Fruit fly (Drosophila melanogaster) whole organism, embryonic: ENCODE data around the gene CG11698.

ENCODE experiments used
- CG10147 ChIP-seq: fragments of 200-800 bp; sonication (Bioruptor generic); optimal IDR thresholded peaks from 2 replicates; lab custom pipeline; 2019; ENCODE audit warnings: missing biosample characterization, mild to moderate bottlenecking, missing genetic modification characterization, moderate library complexity
- CG10543 ChIP-seq: fragments of 200-800 bp; sonication (Bioruptor generic); optimal IDR thresholded peaks from 3 replicates; lab custom pipeline; 2017; ENCODE audit warnings: missing biosample characterization, mild to moderate bottlenecking, missing genetic modification characterization, moderate library complexity
- CG10565 ChIP-seq: fragments of 200-800 bp; sonication (Bioruptor generic); optimal IDR thresholded peaks from 3 replicates; lab custom pipeline; 2016; ENCODE audit warnings: missing biosample characterization, mild to moderate bottlenecking, missing genetic modification characterization
- CG11085 ChIP-seq: fragments of 200-800 bp; sonication (Bioruptor generic); IDR thresholded peaks from 2 replicates; pipeline ENCODE4 v1.3.6; 2022; ENCODE audit warnings: missing biosample characterization, missing genetic modification characterization
- CG11398 ChIP-seq: fragments of 200-800 bp; sonication (Bioruptor generic); optimal IDR thresholded peaks from 2 replicates; lab custom pipeline; 2016; ENCODE audit warnings: missing biosample characterization, missing genetic modification characterization
- CG11723 ChIP-seq: fragments of 200-800 bp; sonication (Bioruptor generic); optimal IDR thresholded peaks from 2 replicates; lab custom pipeline; 2017; ENCODE audit warnings: missing biosample characterization, mild to moderate bottlenecking, missing genetic modification characterization
- CG12299 ChIP-seq: fragments of 200-800 bp; sonication (Bioruptor generic); optimal IDR thresholded peaks from 2 replicates; lab custom pipeline; 2018; ENCODE audit warnings: missing biosample characterization, mild to moderate bottlenecking, missing genetic modification characterization
- CG12769 ChIP-seq: fragments of 200-800 bp; sonication (Bioruptor generic); optimal IDR thresholded peaks from 2 replicates; lab custom pipeline; 2019; ENCODE audit warnings: missing biosample characterization, mild to moderate bottlenecking, missing genetic modification characterization, moderate library complexity
- CG1602 ChIP-seq: fragments of 200-800 bp; sonication (Bioruptor generic); optimal IDR thresholded peaks from 3 replicates; lab custom pipeline; 2016; ENCODE audit warnings: missing biosample characterization, missing genetic modification characterization
- CG17568 ChIP-seq: fragments of 200-800 bp; sonication (Bioruptor generic); optimal IDR thresholded peaks from 2 replicates; lab custom pipeline; 2018; ENCODE audit warnings: missing biosample characterization, mild to moderate bottlenecking, missing genetic modification characterization, moderate library complexity
- CG17829 ChIP-seq: fragments of 200-800 bp; optimal IDR thresholded peaks from 2 replicates; lab custom pipeline; 2019; ENCODE audit warnings: missing biosample characterization, mild to moderate bottlenecking, missing genetic modification characterization, moderate library complexity
- CG3065 ChIP-seq: fragments of 200-800 bp; sonication (Bioruptor generic); optimal IDR thresholded peaks from 2 replicates; lab custom pipeline; 2016; ENCODE audit warnings: missing biosample characterization, missing genetic modification characterization
- CG31365 ChIP-seq: fragments of 200-800 bp; sonication (Bioruptor generic); optimal IDR thresholded peaks from 2 replicates; lab custom pipeline; 2018; ENCODE audit warnings: missing biosample characterization, mild to moderate bottlenecking, missing genetic modification characterization
- CG32767 ChIP-seq: fragments of 200-800 bp; sonication (Bioruptor generic); IDR thresholded peaks from 2 replicates; pipeline ENCODE4 v1.3.6; 2022; ENCODE audit warnings: missing biosample characterization, missing genetic modification characterization
- CG33213 ChIP-seq: fragments of 200-800 bp; sonication (Bioruptor generic); optimal IDR thresholded peaks from 3 replicates; lab custom pipeline; 2016; ENCODE audit warnings: missing biosample characterization, missing genetic modification characterization
- CG34422 ChIP-seq: fragments of 200-800 bp; sonication (Bioruptor generic); IDR thresholded peaks from 3 replicates; pipeline ENCODE4 v1.3.6; 2022; ENCODE audit warnings: missing biosample characterization, missing genetic modification characterization
- CG4854 ChIP-seq: fragments of 200-800 bp; sonication (Bioruptor generic); optimal IDR thresholded peaks from 2 replicates; lab custom pipeline; 2016; ENCODE audit warnings: missing biosample characterization, missing genetic modification characterization, inconsistent platforms
- CG9609 ChIP-seq: fragments of 200-800 bp; sonication (Bioruptor generic); optimal IDR thresholded peaks from 3 replicates; lab custom pipeline; 2016; ENCODE audit warnings: missing biosample characterization, missing genetic modification characterization
- CG9727 ChIP-seq: fragments of 200-800 bp; sonication (Bioruptor generic); optimal IDR thresholded peaks from 3 replicates; lab custom pipeline; 2017; ENCODE audit warnings: missing biosample characterization, mild to moderate bottlenecking, missing genetic modification characterization
- CHES-1-like ChIP-seq: fragments of 200-800 bp; sonication (Bioruptor generic); optimal IDR thresholded peaks from 2 replicates; lab custom pipeline; 2016; ENCODE audit warnings: missing biosample characterization, missing genetic modification characterization
- CoRest ChIP-seq: fragments of 200-800 bp; sonication (Bioruptor generic); optimal IDR thresholded peaks from 3 replicates; lab custom pipeline; 2018; ENCODE audit warnings: missing biosample characterization, mild to moderate bottlenecking, missing genetic modification characterization, moderate library complexity
- D ChIP-seq, 2 experiments: fragments of 200-800 bp in 1 of 2; fragments of >200 bp in 1 of 2; sonication (Bioruptor generic) in 1 of 2; optimal IDR thresholded peaks; 2 replicates in 1 of 2; 3 replicates in 1 of 2; lab custom pipeline; 2017; ENCODE audit warnings: mild to moderate bottlenecking in 1 of 2, missing biosample characterization in 1 of 2, missing genetic modification characterization in 1 of 2, missing genetic modification reagents in 1 of 2
- D19A ChIP-seq: fragments of 200-800 bp; optimal IDR thresholded peaks from 3 replicates; lab custom pipeline; 2019; ENCODE audit warnings: missing biosample characterization, mild to moderate bottlenecking, missing genetic modification characterization, moderate library complexity
- Dad ChIP-seq: fragments of 200-800 bp; sonication (Bioruptor generic); optimal IDR thresholded peaks from 3 replicates; lab custom pipeline; 2016; ENCODE audit warnings: missing biosample characterization, missing genetic modification characterization
- ERR ChIP-seq: fragments of 200-800 bp; sonication (Bioruptor generic); optimal IDR thresholded peaks from 2 replicates; lab custom pipeline; 2016; ENCODE audit warnings: missing biosample characterization, missing genetic modification characterization
- Fer2 ChIP-seq: fragments of 200-800 bp; sonication (Bioruptor generic); optimal IDR thresholded peaks from 2 replicates; lab custom pipeline; 2018; ENCODE audit warnings: missing biosample characterization, mild to moderate bottlenecking, missing genetic modification characterization, moderate library complexity
- Gsc ChIP-seq: fragments of 200-800 bp; sonication (Bioruptor generic); IDR thresholded peaks from 2 replicates; pipeline ENCODE4 v1.3.6; 2022; ENCODE audit warnings: missing biosample characterization, missing genetic modification characterization
- H2.0 ChIP-seq: fragments of 200-800 bp; sonication (Bioruptor generic); IDR thresholded peaks from 2 replicates; pipeline ENCODE4 v1.3.6; 2022; ENCODE audit warnings: missing biosample characterization, missing genetic modification characterization
- HLH4C ChIP-seq: fragments of 200-800 bp; sonication (Bioruptor generic); IDR thresholded peaks from 3 replicates; pipeline ENCODE4 v1.3.6; 2022; ENCODE audit warnings: missing biosample characterization, missing genetic modification characterization; ENCODE audit not compliant: partially characterized antibody
- HLH54F ChIP-seq: fragments of 200-800 bp; sonication (Bioruptor generic); optimal IDR thresholded peaks from 3 replicates; lab custom pipeline; 2016; ENCODE audit warnings: missing biosample characterization, missing genetic modification characterization
- HmgD ChIP-seq: fragments of 200-800 bp; sonication (Bioruptor generic); optimal IDR thresholded peaks from 3 replicates; lab custom pipeline; 2016; ENCODE audit warnings: missing biosample characterization, missing genetic modification characterization
- Hsf ChIP-seq: fragments of 200-800 bp; sonication (Bioruptor generic); optimal IDR thresholded peaks from 3 replicates; lab custom pipeline; 2016; ENCODE audit warnings: missing biosample characterization, missing genetic modification characterization
- Oli ChIP-seq: fragments of 200-800 bp; sonication (Bioruptor generic); optimal IDR thresholded peaks from 2 replicates; lab custom pipeline; 2018; ENCODE audit warnings: missing biosample characterization, mild to moderate bottlenecking, missing genetic modification characterization, moderate library complexity
- Rfx ChIP-seq: fragments of 200-800 bp; sonication (Bioruptor generic); IDR thresholded peaks from 2 replicates; pipeline ENCODE4 v1.3.6; 2022; ENCODE audit warnings: missing biosample characterization, missing genetic modification characterization
- Sry-β ChIP-seq: fragments of 200-800 bp; sonication (Bioruptor generic); optimal IDR thresholded peaks from 2 replicates; lab custom pipeline; 2018; ENCODE audit warnings: missing biosample characterization, mild to moderate bottlenecking, missing genetic modification characterization, moderate library complexity
- Xrp1 ChIP-seq: fragments of 200-800 bp; sonication (Bioruptor generic); IDR thresholded peaks from 2 replicates; pipeline ENCODE4 v1.3.6; 2022; ENCODE audit warnings: missing biosample characterization, missing genetic modification characterization
- al ChIP-seq: fragments of 200-800 bp; sonication (Bioruptor generic); IDR thresholded peaks from 2 replicates; pipeline ENCODE4 v1.3.6; 2022; ENCODE audit warnings: missing biosample characterization, missing genetic modification characterization
- chm ChIP-seq: fragments of 200-800 bp; sonication (Bioruptor generic); IDR thresholded peaks from 2 replicates; pipeline ENCODE4 v1.3.6; 2022; ENCODE audit warnings: missing biosample characterization, missing genetic modification characterization
- crol ChIP-seq: fragments of 200-800 bp; sonication (Bioruptor generic); IDR thresholded peaks from 2 replicates; pipeline ENCODE4 v1.3.6; 2022; ENCODE audit warnings: missing biosample characterization, missing genetic modification characterization
- fd96Cb ChIP-seq: fragments of 200-800 bp; sonication (Bioruptor generic); optimal IDR thresholded peaks from 2 replicates; lab custom pipeline; 2018; ENCODE audit warnings: missing biosample characterization, mild to moderate bottlenecking, missing genetic modification characterization, moderate library complexity
- gsb ChIP-seq: fragments of 200-800 bp; sonication (Bioruptor generic); IDR thresholded peaks from 2 replicates; pipeline ENCODE4 v1.3.6; 2022; ENCODE audit warnings: missing biosample characterization, missing genetic modification characterization
- hb ChIP-seq: fragments of 200-800 bp; sonication (Bioruptor generic); IDR thresholded peaks from 3 replicates; pipeline ENCODE4 v1.3.6; 2022; ENCODE audit warnings: missing biosample characterization, missing genetic modification characterization; ENCODE audit not compliant: partially characterized antibody
- klu ChIP-seq: fragments of 200-800 bp; sonication (Bioruptor generic); IDR thresholded peaks from 2 replicates; pipeline ENCODE4 v1.3.6; 2022; ENCODE audit warnings: missing biosample characterization, missing genetic modification characterization
- mam ChIP-seq: fragments of 200-800 bp; sonication (Bioruptor generic); optimal IDR thresholded peaks from 3 replicates; lab custom pipeline; 2016; ENCODE audit warnings: missing biosample characterization, missing genetic modification characterization
- pb ChIP-seq: fragments of 200-800 bp; sonication (Bioruptor generic); optimal IDR thresholded peaks from 3 replicates; lab custom pipeline; 2016; ENCODE audit warnings: missing biosample characterization, missing genetic modification characterization
- pfk ChIP-seq: fragments of 200-800 bp; sonication (Bioruptor generic); optimal IDR thresholded peaks from 2 replicates; lab custom pipeline; 2018; ENCODE audit warnings: missing biosample characterization, mild to moderate bottlenecking, missing genetic modification characterization, moderate library complexity
- phol ChIP-seq: fragments of 200-800 bp; sonication (Bioruptor generic); optimal IDR thresholded peaks from 3 replicates; lab custom pipeline; 2018; ENCODE audit warnings: missing biosample characterization, mild to moderate bottlenecking, missing genetic modification characterization, moderate library complexity
- sens ChIP-seq: fragments of 200-800 bp; sonication (Bioruptor generic); peaks from one replicate; lab custom pipeline; 2016; ENCODE audit warnings: missing biosample characterization, missing genetic modification characterization
- sug ChIP-seq: fragments of 200-800 bp; optimal IDR thresholded peaks from 2 replicates; lab custom pipeline; 2019; ENCODE audit warnings: missing biosample characterization, mild to moderate bottlenecking, missing genetic modification characterization, moderate library complexity
- wek ChIP-seq: fragments of 200-800 bp; sonication (Bioruptor generic); optimal IDR thresholded peaks from 3 replicates; lab custom pipeline; 2018; ENCODE audit warnings: missing biosample characterization, mild to moderate bottlenecking, missing genetic modification characterization, moderate library complexity
- zfh2 ChIP-seq: fragments of 200-800 bp; sonication (Bioruptor generic); optimal IDR thresholded peaks from 2 replicates; lab custom pipeline; 2016; ENCODE audit warnings: missing biosample characterization, missing genetic modification characterization

Gene CG11698

DNA sequence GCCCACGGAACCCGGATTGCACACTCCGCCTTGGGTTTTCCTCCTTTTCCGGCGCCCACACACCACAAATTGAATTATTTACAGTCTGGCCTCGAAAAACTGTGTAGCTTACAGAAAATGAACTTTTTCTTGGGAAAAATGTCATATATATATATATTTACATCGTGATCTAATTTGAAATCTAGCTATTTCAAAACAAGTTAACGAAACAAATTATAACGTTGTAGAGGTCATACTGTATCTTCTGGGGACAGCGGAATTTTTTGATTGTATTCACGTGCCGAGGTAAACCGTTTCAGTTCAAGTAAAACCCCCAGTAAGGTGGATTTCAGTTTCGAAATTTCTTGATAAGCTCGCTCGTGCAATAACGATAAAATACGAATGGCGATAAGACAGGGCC is 42.5 kb downstream of the CG11698 start (continued):
- TF ChIP-seq Sry-β (GFP tag; lab: Kevin White, UChicago) (no peak), HmgD (GFP tag; lab: Kevin White, UChicago) (no peak), mam (GFP tag; lab: Kevin White, UChicago) (peak; percentile 40), CG10565 (GFP tag; lab: Kevin White, UChicago) (no peak), CG4854 (GFP tag; lab: Kevin White, UChicago) (no peak), chm (GFP tag; lab: Robert Waterston, UW) (no peak), sens (GFP tag; lab: Kevin White, UChicago) (peak; percentile 85), CG10543 (GFP tag; lab: Kevin White, UChicago) (peak; percentile 1), phol (peak; percentile 9), gsb (GFP tag; lab: Robert Waterston, UW) (peak; percentile 64; the same call in 1 of the 2 replicates), zfh2 (GFP tag; lab: Kevin White, UChicago) (no peak), Gsc (no peak), crol (GFP tag; lab: Robert Waterston, UW) (no peak), klu (GFP tag; lab: Robert Waterston, UW) (no peak), CG17568 (GFP tag; lab: Kevin White, UChicago) (peak; percentile 48), hb (no peak), D (optimal IDR thresholded peaks at IDR 0.05; lab: Kevin White, UChicago) (no peak), D (GFP tag; optimal IDR thresholded peaks at IDR 0.05; lab: Kevin White, UChicago) (no peak), wek (no peak), sug (tag; lab: Kevin White, UChicago) (peak; percentile 73), H2.0 (GFP tag; lab: Robert Waterston, UW) (peak; percentile 40; the same call in 1 of the 2 replicates), Fer2 (tag; lab: Kevin White, UChicago) (no peak), al (GFP tag; lab: Robert Waterston, UW) (peak; percentile 55; the same call in 1 of the 2 replicates), CG33213 (GFP tag; lab: Kevin White, UChicago) (no peak), HLH4C (GFP tag; lab: Robert Waterston, UW) (no peak), CHES-1-like (GFP tag; lab: Kevin White, UChicago) (no peak), fd96Cb (tag; lab: Kevin White, UChicago) (peak; percentile 44), CG12769 (peak; percentile 51), Oli (tag; lab: Kevin White, UChicago) (peak; percentile 52), CG11723 (GFP tag; lab: Kevin White, UChicago) (no peak), CG9609 (GFP tag; lab: Kevin White, UChicago) (no peak), CG10147 (GFP tag; lab: Kevin White, UChicago) (peak; percentile 6), CG32767 (GFP tag; lab: Robert Waterston, UW) (0 out of 2 replicates have a peak, but pooled peaks have one; percentile 28), CG11085 (GFP tag; lab: Robert Waterston, UW) (peak; percentile 68), CG9727 (GFP tag; lab: Kevin White, UChicago) (peak; percentile 27), Hsf (GFP tag; lab: Kevin White, UChicago) (no peak), CoRest (peak; percentile 0), CG12299 (tag; lab: Kevin White, UChicago) (no peak), CG1602 (GFP tag; lab: Kevin White, UChicago) (peak; percentile 28), CG31365 (tag; lab: Kevin White, UChicago) (no peak), D19A (tag; lab: Kevin White, UChicago) (peak; percentile 25), CG34422 (GFP tag; lab: Robert Waterston, UW) (peak; percentile 54; the same call in 2 of the 3 replicates), Dad (GFP tag; lab: Kevin White, UChicago) (no peak), CG17829 (no peak), HLH54F (peak; percentile 2), Rfx (GFP tag; lab: Robert Waterston, UW) (peak; percentile 74), CG3065 (no peak), pb (GFP tag; lab: Kevin White, UChicago) (no peak), ERR (no peak), CG11398 (GFP tag; lab: Kevin White, UChicago) (no peak), pfk (no peak), Xrp1 (GFP tag; lab: Robert Waterston, UW) (peak; percentile 65)
